Worm (Caenorhabditis elegans) whole organism, dauer: Measurements from ENCODE around the gene C25G6.4.

ENCODE experiments used
- unc-62 ChIP-seq: sonication (generic microtip); optimal IDR thresholded peaks from 2 replicates; lab custom pipeline; 2017; ENCODE audit warnings: missing biosample characterization, missing genetic modification reagents, missing genetic modification characterization

The C25G6.4 gene

DNA sequence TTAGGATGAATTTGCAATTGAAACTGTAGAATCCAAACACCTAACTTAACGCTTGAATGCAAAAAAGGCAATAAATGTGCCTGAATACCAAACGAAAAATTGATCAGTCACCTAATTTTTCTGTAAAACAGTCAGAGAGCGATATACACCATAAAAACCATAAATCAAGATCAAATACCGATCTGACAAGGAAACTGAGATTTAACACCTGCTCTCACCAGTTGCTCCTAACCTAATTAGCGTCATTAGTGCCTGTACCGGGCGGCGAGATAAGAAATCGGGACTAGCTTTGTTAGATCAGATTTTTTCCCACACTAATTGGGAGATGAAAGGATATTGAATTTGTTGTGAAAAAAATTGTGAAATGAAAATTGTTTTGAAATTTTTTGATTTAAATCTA lies 26.5 kb downstream of the C25G6.4 start:
- no peak for TF ChIP-seq unc-62 (GFP tag; lab: Kevin White, UChicago)

DNA sequence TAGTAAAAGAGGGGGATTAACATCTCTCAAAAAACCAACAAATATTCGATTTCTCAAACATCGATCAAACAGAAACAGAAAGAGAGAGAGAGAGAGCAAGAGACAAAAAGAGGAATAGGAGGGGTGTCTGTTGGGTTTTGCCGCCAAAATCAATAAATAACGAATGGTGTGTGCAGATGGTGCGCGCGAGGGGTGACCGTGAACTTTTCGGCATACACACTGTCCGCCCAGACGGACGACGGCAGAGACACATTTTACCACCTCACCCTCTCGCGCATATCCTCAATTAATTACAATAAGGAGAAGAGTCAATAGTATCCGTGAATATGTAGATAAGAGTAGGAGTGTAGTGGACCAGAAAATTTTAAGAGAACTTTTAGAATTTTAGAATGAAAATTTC lies 27.2 kb downstream of the C25G6.4 start:
- no peak for TF ChIP-seq unc-62 (GFP tag; lab: Kevin White, UChicago)

DNA sequence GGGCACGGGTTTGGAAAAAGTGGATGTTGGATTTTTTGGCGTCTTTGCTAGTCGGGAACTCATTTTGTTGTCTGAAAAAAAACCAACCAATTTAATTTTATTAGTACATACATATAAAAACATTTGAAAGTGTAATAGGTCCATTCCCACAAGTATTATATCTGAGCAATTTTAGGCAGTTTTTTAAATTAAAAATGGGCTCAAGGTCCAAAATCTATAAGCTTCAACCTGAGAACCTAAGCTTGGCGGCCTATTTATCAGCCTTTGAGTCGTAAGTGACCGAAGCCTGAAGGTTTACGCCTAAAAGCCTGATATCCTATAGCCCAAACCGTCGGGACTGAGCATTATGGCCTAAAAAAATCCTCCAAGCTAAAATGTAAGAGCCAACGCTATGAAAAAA lies 31.2 kb downstream of the C25G6.4 start:
- TF ChIP-seq unc-62 (GFP tag; lab: Kevin White, UChicago) = no peak

DNA sequence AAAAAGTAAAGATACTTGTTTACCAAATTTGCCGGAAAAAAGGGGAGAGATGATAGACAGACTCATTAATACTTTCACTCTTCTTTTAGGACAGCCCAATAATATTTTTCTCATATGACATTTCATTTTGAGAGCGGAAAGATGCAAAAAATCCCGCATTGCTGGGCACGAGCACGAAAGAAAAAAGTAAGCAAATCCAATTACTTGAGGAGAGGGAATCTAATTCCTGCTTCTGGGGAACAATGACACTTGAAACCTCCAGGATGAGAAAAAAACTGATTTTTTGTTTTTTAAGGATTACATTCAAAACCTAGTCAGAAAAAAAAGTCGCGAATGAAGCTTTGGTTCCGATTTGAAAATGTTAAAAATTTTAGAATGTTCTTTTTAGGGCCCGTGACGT lies 32.8 kb downstream of the C25G6.4 start:
- no peak for TF ChIP-seq unc-62 (GFP tag; lab: Kevin White, UChicago)

DNA sequence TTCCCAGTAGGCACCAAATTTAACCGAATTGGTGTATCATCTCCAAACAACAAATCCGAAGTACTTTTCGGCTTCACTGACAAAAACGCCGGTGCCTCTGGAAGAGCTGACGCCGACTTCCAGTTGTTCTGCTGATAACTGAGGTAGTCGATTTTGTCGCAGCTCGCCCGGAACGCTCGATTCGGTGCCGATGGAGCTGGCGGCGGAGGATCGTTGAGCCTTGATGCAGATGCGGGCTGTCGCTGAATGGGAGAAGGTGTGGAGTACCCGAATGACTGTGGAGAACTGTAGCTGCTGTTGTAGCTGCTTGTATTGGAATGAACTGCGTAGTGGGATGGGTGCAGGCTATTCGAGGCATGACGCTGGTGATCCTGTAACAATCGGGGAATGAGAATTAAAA lies 36.5 kb downstream of the C25G6.4 start:
- TF ChIP-seq unc-62 (GFP tag; lab: Kevin White, UChicago) = no peak

DNA sequence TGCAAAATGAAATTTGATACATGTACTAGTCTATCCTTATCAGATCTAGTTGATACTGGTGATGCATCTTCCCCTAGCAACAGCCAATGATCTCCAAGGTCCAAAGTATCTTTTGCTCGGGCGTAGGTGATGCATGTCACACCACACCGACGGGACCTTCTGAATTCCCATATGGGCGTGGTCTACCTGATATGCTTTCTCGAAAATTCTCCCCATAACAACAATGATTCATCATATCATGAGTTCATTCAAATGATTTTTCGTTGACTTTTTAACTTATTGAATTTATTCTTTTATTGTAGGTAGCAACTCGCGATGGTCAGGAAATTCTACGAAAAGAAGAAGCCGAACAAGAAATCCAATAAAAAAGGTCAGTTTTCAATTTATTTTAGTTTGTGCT lies 40.5 kb downstream of the C25G6.4 start, which contains the start of gene C46H3.1:
Gene C46H3.1, plus strand, starts transcription at position 301 of the 400 bp plus-strand sequence.
- TF ChIP-seq unc-62 (GFP tag; lab: Kevin White, UChicago) = no peak

DNA sequence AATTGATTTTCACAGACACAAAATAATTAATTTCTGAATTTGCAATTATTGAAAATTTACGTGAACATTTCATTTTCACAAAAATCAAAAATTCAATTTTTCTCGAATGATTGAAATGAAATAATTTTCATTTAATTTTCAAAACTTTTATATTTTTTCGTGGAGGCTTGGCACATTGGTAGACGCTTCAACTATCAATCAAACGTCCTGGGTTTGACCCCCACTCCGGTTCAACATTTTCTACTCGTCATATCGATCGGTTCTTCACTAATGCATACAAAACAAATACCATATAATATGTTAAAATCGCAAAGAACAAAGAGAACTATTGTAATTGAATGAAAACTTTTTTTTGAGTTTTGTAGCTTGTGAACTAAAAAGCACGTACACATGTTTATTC lies 41.7 kb downstream of the C25G6.4 start:
- no peak for TF ChIP-seq unc-62 (GFP tag; lab: Kevin White, UChicago)

DNA sequence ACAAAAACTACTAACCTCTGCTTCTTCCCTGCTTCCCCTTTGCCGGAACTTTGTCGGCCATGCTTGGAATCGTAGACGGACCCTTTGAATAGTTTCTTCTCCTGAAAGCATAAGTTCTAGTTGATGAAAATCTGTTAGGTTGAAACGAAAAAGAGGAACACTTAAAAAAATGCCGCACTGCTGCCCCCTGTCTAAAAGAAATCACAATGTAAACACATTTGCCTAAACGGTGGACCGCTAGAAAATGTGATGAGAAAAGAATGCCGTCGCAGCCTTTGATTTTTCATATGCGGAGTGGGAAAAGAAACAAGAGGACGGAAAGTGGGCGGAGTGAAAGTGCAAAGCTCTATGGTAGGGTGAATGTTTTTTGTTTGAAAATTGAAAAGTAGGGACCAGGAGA lies 43.6 kb downstream of the C25G6.4 start, which contains the start of gene T13G4.7:
Gene T13G4.7, minus strand, starts transcription at position 101 of the 400 bp plus-strand sequence.
- TF ChIP-seq unc-62 (GFP tag; lab: Kevin White, UChicago) = no peak

DNA sequence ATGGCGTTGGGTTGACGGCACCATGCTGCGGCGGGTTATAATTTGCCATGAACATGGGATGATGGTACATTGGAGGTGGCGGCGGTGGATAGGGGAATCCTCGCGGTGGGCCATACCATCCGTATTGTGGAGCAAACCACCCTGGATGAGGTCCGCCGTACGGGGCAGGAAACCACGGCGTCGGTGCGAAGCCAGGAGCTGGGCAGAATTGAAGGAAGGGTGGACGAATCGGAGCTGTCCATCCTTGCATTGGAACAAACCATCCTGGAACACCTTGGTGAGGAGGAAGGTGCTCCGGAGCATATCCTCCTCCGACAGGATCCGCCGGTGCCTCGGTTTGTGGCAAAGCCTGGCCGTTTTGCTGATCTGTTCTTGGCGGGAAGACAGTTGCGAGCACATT lies 47.0 kb downstream of the C25G6.4 start:
- TF ChIP-seq unc-62 (GFP tag; lab: Kevin White, UChicago) = no peak
